Fruit fly (Drosophila melanogaster) whole organism, pupa: ENCODE results near the gene CG31636.

Source experiments
- CG10348 ChIP-seq: fragments of 200-800 bp; sonication (Bioruptor generic); IDR thresholded peaks from 2 replicates; pipeline ENCODE4 v1.3.6; 2022; ENCODE audit warnings: missing biosample characterization, missing genetic modification characterization
- CG12605 ChIP-seq: fragments of 200-800 bp; sonication (Bioruptor generic); IDR thresholded peaks from 2 replicates; pipeline ENCODE4 v1.3.6; 2022; ENCODE audit warnings: missing biosample characterization, missing genetic modification characterization
- CG13204 ChIP-seq: fragments of 200-800 bp; sonication (Bioruptor generic); optimal IDR thresholded peaks from 2 replicates; lab custom pipeline; 2018; ENCODE audit warnings: missing biosample characterization, mild to moderate bottlenecking, missing genetic modification characterization, moderate library complexity
- CG14655 ChIP-seq: fragments of 200-800 bp; sonication (Bioruptor generic); optimal IDR thresholded peaks from 3 replicates; lab custom pipeline; 2017; ENCODE audit warnings: mild to moderate bottlenecking, missing biosample characterization, missing genetic modification reagents, missing genetic modification characterization
- CG15710 ChIP-seq: fragments of 200-800 bp; sonication (Bioruptor generic); optimal IDR thresholded peaks from 2 replicates; lab custom pipeline; 2018; ENCODE audit warnings: missing biosample characterization, mild to moderate bottlenecking, missing genetic modification characterization, moderate library complexity
- CG17806 ChIP-seq: fragments of 200-800 bp; sonication (Bioruptor generic); optimal IDR thresholded peaks from 2 replicates; lab custom pipeline; 2018; ENCODE audit warnings: missing biosample characterization, mild to moderate bottlenecking, missing genetic modification characterization, moderate library complexity
- CG32121 ChIP-seq: fragments of 200-800 bp; sonication (Bioruptor generic); IDR thresholded peaks from 2 replicates; pipeline ENCODE4 v1.3.6; 2022; ENCODE audit warnings: missing biosample characterization, missing genetic modification characterization
- CG34367 ChIP-seq: fragments of 200-800 bp; sonication (Bioruptor generic); optimal IDR thresholded peaks from 2 replicates; lab custom pipeline; 2018; ENCODE audit warnings: missing biosample characterization, mild to moderate bottlenecking, missing genetic modification characterization
- CG4496 ChIP-seq: fragments of 200-800 bp; sonication (Bioruptor generic); IDR thresholded peaks from 3 replicates; pipeline ENCODE4 v1.3.6; 2022; ENCODE audit warnings: missing biosample characterization, missing genetic modification characterization
- CG8159 ChIP-seq: fragments of 200-800 bp; sonication (Bioruptor generic); optimal IDR thresholded peaks from 3 replicates; lab custom pipeline; 2018; ENCODE audit warnings: missing biosample characterization, mild to moderate bottlenecking, missing genetic modification characterization, moderate library complexity
- CG8301 ChIP-seq: fragments of 200-800 bp; sonication (Bioruptor generic); optimal IDR thresholded peaks from 2 replicates; lab custom pipeline; 2018; ENCODE audit warnings: missing biosample characterization, mild to moderate bottlenecking, missing genetic modification characterization
- CG9948 ChIP-seq: fragments of 200-800 bp; sonication (Bioruptor generic); optimal IDR thresholded peaks from 2 replicates; lab custom pipeline; 2018; ENCODE audit warnings: missing biosample characterization, mild to moderate bottlenecking, missing genetic modification characterization, moderate library complexity
- D1 ChIP-seq: fragments of 200-800 bp; sonication (Bioruptor generic); optimal IDR thresholded peaks from 2 replicates; lab custom pipeline; 2018; ENCODE audit warnings: missing biosample characterization, mild to moderate bottlenecking, missing genetic modification characterization, moderate library complexity
- EcR ChIP-seq: fragments of 200-800 bp; sonication (Bioruptor generic); optimal IDR thresholded peaks from 3 replicates; lab custom pipeline; 2019; ENCODE audit warnings: missing biosample characterization, missing genetic modification characterization, mild to moderate bottlenecking, moderate library complexity, missing genetic modification reagents
- Ets98B ChIP-seq: fragments of 200-800 bp; sonication (Bioruptor generic); IDR thresholded peaks from 2 replicates; pipeline ENCODE4 v1.3.6; 2022; ENCODE audit warnings: missing biosample characterization, missing genetic modification characterization
- Pif1A ChIP-seq: fragments of 200-800 bp; sonication (Bioruptor generic); optimal IDR thresholded peaks from 3 replicates; lab custom pipeline; 2016; ENCODE audit warnings: missing biosample characterization, missing genetic modification characterization
- Pif1B ChIP-seq: fragments of 200-800 bp; sonication (Bioruptor generic); optimal IDR thresholded peaks from 3 replicates; lab custom pipeline; 2016; ENCODE audit warnings: missing biosample characterization, missing genetic modification characterization
- Snoo ChIP-seq: fragments of 200-800 bp; sonication (Bioruptor generic); optimal IDR thresholded peaks from 3 replicates; lab custom pipeline; 2017; ENCODE audit warnings: missing biosample characterization, mild to moderate bottlenecking, missing genetic modification characterization, inconsistent platforms
- fd96Ca ChIP-seq: fragments of 200-800 bp; sonication (Bioruptor generic); IDR thresholded peaks from 3 replicates; pipeline ENCODE4 v1.3.6; 2022; ENCODE audit warnings: missing biosample characterization, missing genetic modification characterization
- gl ChIP-seq: fragments of 200-800 bp; sonication (Bioruptor generic); optimal IDR thresholded peaks from 2 replicates; lab custom pipeline; 2018; ENCODE audit warnings: missing biosample characterization, mild to moderate bottlenecking, missing genetic modification characterization
- rn ChIP-seq: fragments of 200-800 bp; sonication (Bioruptor generic); IDR thresholded peaks from 2 replicates; pipeline ENCODE4 v1.3.6; 2022; ENCODE audit warnings: missing biosample characterization, missing genetic modification characterization

The CG31636 gene

dm6 chr2L:6682909-6683308 is 25.0 kb upstream of the CG31636 start:
- TF ChIP-seq CG4496 (GFP tag; lab: Robert Waterston, UW), result no peak
- no peak for TF ChIP-seq CG9948 (tag; lab: Kevin White, UChicago)
- no peak for TF ChIP-seq CG34367 (tag; lab: Kevin White, UChicago)
- no peak for TF ChIP-seq Ets98B
- no peak for TF ChIP-seq fd96Ca (GFP tag; lab: Robert Waterston, UW)
- TF ChIP-seq CG13204, result no peak
- no peak for TF ChIP-seq gl (tag; lab: Kevin White, UChicago)
- TF ChIP-seq CG8301, result no peak
- TF ChIP-seq, all 21 proteins: peak for 0

- no peak for TF ChIP-seq CG8159
- no peak for TF ChIP-seq CG4496 (GFP tag; lab: Robert Waterston, UW)
- no peak for TF ChIP-seq Pif1A
- TF ChIP-seq Ets98B, result no peak
- no peak for TF ChIP-seq CG10348
- TF ChIP-seq CG12605, result no peak
- no peak for TF ChIP-seq Pif1B (GFP tag; lab: Kevin White, UChicago)
- TF ChIP-seq CG9948 (tag; lab: Kevin White, UChicago), result no peak
- TF ChIP-seq fd96Ca (GFP tag; lab: Robert Waterston, UW), result no peak
- TF ChIP-seq CG17806, result no peak
Observed at dm6 chr2L:6677453-6677852, 19.5 kb upstream of the CG31636 start, which contains the start of gene Nse1. Gene Nse1, minus strand, starts transcription at chr2L:6677625.

- no peak for TF ChIP-seq CG4496 (GFP tag; lab: Robert Waterston, UW)
- TF ChIP-seq CG8159, result no peak
Observed at dm6 chr2L:6676535-6676934, 18.6 kb upstream of the CG31636 start, which contains the start of gene cort. Gene cort, minus strand, starts transcription at chr2L:6676635.

- TF ChIP-seq CG10348 (no peak), rn (GFP tag; lab: Robert Waterston, UW) (peak; percentile 44; the same call in 1 of the 2 replicates), EcR (GFP tag; lab: Kevin White, UChicago) (peak; percentile 45), CG14655 (GFP tag; lab: Kevin White, UChicago) (no peak), CG34367 (tag; lab: Kevin White, UChicago) (peak; percentile 60), Snoo (tag; lab: Kevin White, UChicago) (peak; percentile 58), CG9948 (tag; lab: Kevin White, UChicago) (peak; percentile 70), CG12605 (peak; percentile 71), fd96Ca (GFP tag; lab: Robert Waterston, UW) (peak; percentile 80), CG8159 (no peak), Pif1A (no peak), CG32121 (peak; percentile 84), Ets98B (peak; percentile 75), CG8301 (no peak), CG4496 (GFP tag; lab: Robert Waterston, UW) (peak; percentile 76), CG17806 (peak; percentile 72), CG13204 (peak; percentile 96), gl (tag; lab: Kevin White, UChicago) (peak; percentile 65), CG15710 (peak; percentile 67), Pif1B (GFP tag; lab: Kevin White, UChicago) (peak; percentile 70), D1 (no peak)
Observed at dm6 chr2L:6673211-6674012, 15.5 kb upstream of the CG31636 start, which contains the start of gene Spn27A. Gene Spn27A, minus strand, starts transcription at chr2L:6673347.

dm6 chr2L:6671409-6671808 is 13.5 kb upstream of the CG31636 start:
- TF ChIP-seq CG9948 (tag; lab: Kevin White, UChicago) (no peak), CG32121 (peak; percentile 11; the same call in 1 of the 2 replicates), EcR (GFP tag; lab: Kevin White, UChicago) (peak; percentile 36), Pif1A (no peak)

dm6 chr2L:6667719-6668325 is 9.9 kb upstream of the CG31636 start, which contains the start of gene Galt:
Gene Galt, minus strand, starts transcription at chr2L:6668033.
- TF ChIP-seq CG4496 (GFP tag; lab: Robert Waterston, UW), result 0 out of 3 replicates have a peak, but pooled peaks have one; percentile 21
- TF ChIP-seq CG32121, result peak; percentile 36
- TF ChIP-seq Snoo (tag; lab: Kevin White, UChicago), result peak; percentile 42
- TF ChIP-seq CG17806, result peak; percentile 37
- peak; percentile 6; the same call in 1 of the 3 replicates for TF ChIP-seq fd96Ca (GFP tag; lab: Robert Waterston, UW)
- TF ChIP-seq Ets98B, result no peak; the same call in 1 of the 2 replicates
- TF ChIP-seq CG8301, result peak; percentile 43
- peak; percentile 58 for TF ChIP-seq CG8159
- TF ChIP-seq CG14655 (GFP tag; lab: Kevin White, UChicago), result no peak
- TF ChIP-seq CG9948 (tag; lab: Kevin White, UChicago), result peak; percentile 27
- peak; percentile 39 for TF ChIP-seq CG15710
